Fruit fly (Drosophila melanogaster) whole organism, embryonic: ENCODE measurements around the gene CG10165.

Experiments
- ATbp ChIP-seq: fragments of 200-800 bp; sonication (Bioruptor generic); optimal IDR thresholded peaks from 2 replicates; lab custom pipeline; 2017; ENCODE audit warnings: missing biosample characterization, mild to moderate bottlenecking, missing genetic modification characterization, missing genetic modification reagents
- Awh ChIP-seq: fragments of 200-800 bp; sonication (Bioruptor generic); IDR thresholded peaks from 2 replicates; pipeline ENCODE4, ENCODE4 v1.3.6; 2022; ENCODE audit warnings: missing biosample characterization, missing genetic modification characterization
- B-H2 ChIP-seq: fragments of 200-800 bp; sonication (Bioruptor generic); optimal IDR thresholded peaks from 2 replicates; lab custom pipeline; 2018; ENCODE audit warnings: missing biosample characterization, mild to moderate bottlenecking, missing genetic modification characterization
- Blimp-1 ChIP-seq: fragments of 200-800 bp; sonication (Bioruptor generic); optimal IDR thresholded peaks from 3 replicates; lab custom pipeline; 2018; ENCODE audit warnings: missing biosample characterization, missing genetic modification characterization, mild to moderate bottlenecking, moderate library complexity, missing genetic modification reagents
- CG10654 ChIP-seq: fragments of 200-800 bp; sonication (Bioruptor generic); optimal IDR thresholded peaks from 2 replicates; lab custom pipeline; 2016; ENCODE audit warnings: missing biosample characterization, missing genetic modification characterization
- CG11247 ChIP-seq: fragments of 200-800 bp; sonication (Bioruptor generic); IDR thresholded peaks from 2 replicates; pipeline ENCODE4 v1.3.6; 2022; ENCODE audit warnings: missing biosample characterization, missing genetic modification characterization
- CG11504 ChIP-seq: fragments of 200-800 bp; sonication (Bioruptor generic); optimal IDR thresholded peaks from 3 replicates; lab custom pipeline; 2019; ENCODE audit warnings: missing biosample characterization, mild to moderate bottlenecking, missing genetic modification characterization, moderate library complexity
- CG13894 ChIP-seq: fragments of 200-800 bp; sonication (Bioruptor generic); optimal IDR thresholded peaks from 3 replicates; lab custom pipeline; 2018; ENCODE audit warnings: missing biosample characterization, mild to moderate bottlenecking, missing genetic modification characterization, moderate library complexity
- CG15514 ChIP-seq: fragments of 200-800 bp; sonication (Bioruptor generic); optimal IDR thresholded peaks from 3 replicates; lab custom pipeline; 2017; ENCODE audit warnings: missing biosample characterization, missing genetic modification characterization, mild to moderate bottlenecking, moderate library complexity, missing genetic modification reagents
- CG16813 ChIP-seq: fragments of 200-800 bp; sonication (Bioruptor generic); IDR thresholded peaks from 3 replicates; pipeline ENCODE4 v1.3.6; 2022; ENCODE audit warnings: missing biosample characterization, missing genetic modification characterization; ENCODE audit not compliant: partially characterized antibody
- CG17568 ChIP-seq: fragments of 200-800 bp; sonication (Bioruptor generic); optimal IDR thresholded peaks from 2 replicates; lab custom pipeline; 2018; ENCODE audit warnings: missing biosample characterization, mild to moderate bottlenecking, missing genetic modification characterization, moderate library complexity
- CG18262 ChIP-seq: fragments of 200-800 bp; optimal IDR thresholded peaks from 3 replicates; lab custom pipeline; 2019; ENCODE audit warnings: missing biosample characterization, mild to moderate bottlenecking, missing genetic modification characterization, moderate library complexity
- CG2199 ChIP-seq: fragments of 200-800 bp; sonication (Bioruptor generic); IDR thresholded peaks from 3 replicates; pipeline ENCODE4 v1.3.6; 2022; ENCODE audit warnings: missing biosample characterization, missing genetic modification characterization
- CG30431 ChIP-seq: fragments of 200-800 bp; sonication (Bioruptor generic); optimal IDR thresholded peaks from 2 replicates; lab custom pipeline; 2017; ENCODE audit warnings: missing biosample characterization, missing genetic modification characterization
- CG31365 ChIP-seq: fragments of 200-800 bp; sonication (Bioruptor generic); optimal IDR thresholded peaks from 2 replicates; lab custom pipeline; 2018; ENCODE audit warnings: missing biosample characterization, mild to moderate bottlenecking, missing genetic modification characterization
- CG33213 ChIP-seq: fragments of 200-800 bp; sonication (Bioruptor generic); optimal IDR thresholded peaks from 3 replicates; lab custom pipeline; 2016; ENCODE audit warnings: missing biosample characterization, missing genetic modification characterization
- CG34224 ChIP-seq: fragments of 200-800 bp; sonication (Bioruptor generic); IDR thresholded peaks from 3 replicates; pipeline ENCODE4 v1.3.6; 2022; ENCODE audit warnings: missing biosample characterization, missing genetic modification characterization; ENCODE audit not compliant: partially characterized antibody
- CG4328 ChIP-seq: fragments of 200-800 bp; sonication (Bioruptor generic); optimal IDR thresholded peaks from 3 replicates; lab custom pipeline; 2017; ENCODE audit warnings: missing biosample characterization, missing genetic modification reagents, missing genetic modification characterization
- CG8089 ChIP-seq: fragments of 200-800 bp; sonication (Bioruptor generic); optimal IDR thresholded peaks from 3 replicates; lab custom pipeline; 2016; ENCODE audit warnings: missing biosample characterization, missing genetic modification characterization
- CG8281 ChIP-seq: fragments of 200-800 bp; sonication (Bioruptor generic); optimal IDR thresholded peaks from 2 replicates; lab custom pipeline; 2018; ENCODE audit warnings: missing biosample characterization, mild to moderate bottlenecking, missing genetic modification characterization, moderate library complexity
- CG8388 ChIP-seq: fragments of 200-800 bp; sonication (Bioruptor generic); optimal IDR thresholded peaks from 2 replicates; lab custom pipeline; 2019; ENCODE audit warnings: missing biosample characterization, mild to moderate bottlenecking, missing genetic modification characterization, moderate library complexity
- CG9727 ChIP-seq: fragments of 200-800 bp; sonication (Bioruptor generic); optimal IDR thresholded peaks from 3 replicates; lab custom pipeline; 2017; ENCODE audit warnings: missing biosample characterization, mild to moderate bottlenecking, missing genetic modification characterization
- CG9817 ChIP-seq: fragments of 200-800 bp; sonication (Bioruptor generic); optimal IDR thresholded peaks from 2 replicates; lab custom pipeline; 2018; ENCODE audit warnings: missing biosample characterization, mild to moderate bottlenecking, missing genetic modification characterization, moderate library complexity
- CrebB ChIP-seq: fragments of 200-800 bp; sonication (Bioruptor generic); optimal IDR thresholded peaks from 3 replicates; lab custom pipeline; 2018; ENCODE audit warnings: missing biosample characterization, mild to moderate bottlenecking, missing genetic modification characterization
- Dip3 ChIP-seq: fragments of 200-800 bp; sonication (Bioruptor generic); optimal IDR thresholded peaks from 3 replicates; lab custom pipeline; 2016; ENCODE audit warnings: missing biosample characterization, missing genetic modification characterization
- ERR ChIP-seq: fragments of 200-800 bp; sonication (Bioruptor generic); optimal IDR thresholded peaks from 2 replicates; lab custom pipeline; 2016; ENCODE audit warnings: missing biosample characterization, missing genetic modification characterization
- Gsc ChIP-seq: fragments of 200-800 bp; sonication (Bioruptor generic); IDR thresholded peaks from 2 replicates; pipeline ENCODE4 v1.3.6; 2022; ENCODE audit warnings: missing biosample characterization, missing genetic modification characterization
- HHEX ChIP-seq: fragments of 200-800 bp; sonication (Bioruptor generic); optimal IDR thresholded peaks from 3 replicates; lab custom pipeline; 2017; ENCODE audit warnings: missing biosample characterization, mild to moderate bottlenecking, missing genetic modification characterization, missing genetic modification reagents
- Hr78 ChIP-seq, 2 experiments: fragments of 200-800 bp in 1 of 2; fragments of >200 bp in 1 of 2; sonication (Bioruptor generic) in 1 of 2; optimal IDR thresholded peaks; 2 replicates each; lab custom pipeline; 2017 to 2019; ENCODE audit warnings: missing biosample characterization in 2 of 2, missing genetic modification characterization in 2 of 2, mild to moderate bottlenecking in 1 of 2, moderate library complexity in 1 of 2
- Lpt ChIP-seq: fragments of >200 bp; optimal IDR thresholded peaks from 2 replicates; lab custom pipeline; 2018; ENCODE audit warnings: missing biosample characterization, missing genetic modification characterization
- Nf-YC ChIP-seq: fragments of 200-800 bp; optimal IDR thresholded peaks from 3 replicates; lab custom pipeline; 2019; ENCODE audit warnings: missing biosample characterization, mild to moderate bottlenecking, missing genetic modification characterization, moderate library complexity
- Oaz ChIP-seq: fragments of 200-800 bp; sonication (Bioruptor generic); IDR thresholded peaks from 2 replicates; pipeline ENCODE4 v1.3.6; 2022; ENCODE audit warnings: missing biosample characterization, missing genetic modification characterization
- ac ChIP-seq: fragments of 200-800 bp; sonication (Bioruptor generic); optimal IDR thresholded peaks from 3 replicates; lab custom pipeline; 2017; ENCODE audit warnings: missing biosample characterization, mild to moderate bottlenecking, missing genetic modification characterization
- dan ChIP-seq: fragments of 200-800 bp; sonication (Bioruptor generic); IDR thresholded peaks from 2 replicates; pipeline ENCODE4 v1.3.6; 2022; ENCODE audit warnings: missing biosample characterization, missing genetic modification characterization
- dmrt11E ChIP-seq: fragments of 200-800 bp; sonication (Bioruptor generic); optimal IDR thresholded peaks from 3 replicates; lab custom pipeline; 2018; ENCODE audit warnings: missing biosample characterization, mild to moderate bottlenecking, missing genetic modification characterization, moderate library complexity
- eve ChIP-seq, 2 experiments: fragments of >200 bp; optimal IDR thresholded peaks; 2 replicates each; lab custom pipeline; 2017; ENCODE audit warnings: missing biosample characterization in 2 of 2, missing genetic modification characterization in 2 of 2
- exex ChIP-seq: fragments of 200-800 bp; sonication (Bioruptor generic); optimal IDR thresholded peaks from 4 replicates; lab custom pipeline; 2018; ENCODE audit warnings: missing biosample characterization, mild to moderate bottlenecking, missing genetic modification characterization, moderate library complexity
- grau ChIP-seq: fragments of 200-800 bp; optimal IDR thresholded peaks from 3 replicates; lab custom pipeline; 2019; ENCODE audit warnings: missing biosample characterization, mild to moderate bottlenecking, missing genetic modification characterization, moderate library complexity
- ham ChIP-seq: fragments of 200-800 bp; sonication (Bioruptor generic); IDR thresholded peaks from 2 replicates; pipeline ENCODE4 v1.3.6; 2022; ENCODE audit warnings: missing biosample characterization, missing genetic modification characterization
- jing ChIP-seq: fragments of 200-800 bp; sonication (Bioruptor generic); optimal IDR thresholded peaks from 2 replicates; lab custom pipeline; 2018; ENCODE audit warnings: missing biosample characterization, mild to moderate bottlenecking, missing genetic modification characterization
- kay ChIP-seq: fragments of 200-800 bp; sonication (Bioruptor generic); optimal IDR thresholded peaks from 2 replicates; lab custom pipeline; 2016; ENCODE audit warnings: missing biosample characterization, missing genetic modification characterization
- lbe ChIP-seq: fragments of 200-800 bp; sonication (Bioruptor generic); optimal IDR thresholded peaks from 2 replicates; lab custom pipeline; 2016; ENCODE audit warnings: missing biosample characterization, mild to moderate bottlenecking, missing genetic modification characterization
- lilli ChIP-seq: fragments of 200-800 bp; sonication (Bioruptor generic); optimal IDR thresholded peaks from 3 replicates; lab custom pipeline; 2016; ENCODE audit warnings: missing biosample characterization, missing genetic modification characterization
- mirr ChIP-seq: fragments of 200-800 bp; sonication (Bioruptor generic); optimal IDR thresholded peaks from 3 replicates; lab custom pipeline; 2018; ENCODE audit warnings: missing biosample characterization, mild to moderate bottlenecking, missing genetic modification characterization
- onecut ChIP-seq: fragments of 200-800 bp; sonication (Bioruptor generic); IDR thresholded peaks from 2 replicates; pipeline ENCODE4 v1.3.6; 2022; ENCODE audit warnings: missing biosample characterization, missing genetic modification characterization
- ranshi ChIP-seq: fragments of 200-800 bp; sonication (Bioruptor generic); IDR thresholded peaks from 2 replicates; pipeline ENCODE4 v1.3.6; 2022; ENCODE audit warnings: missing biosample characterization, missing genetic modification characterization
- salm ChIP-seq: fragments of 200-800 bp; sonication (Bioruptor generic); optimal IDR thresholded peaks from 2 replicates; lab custom pipeline; 2018; ENCODE audit warnings: missing biosample characterization, mild to moderate bottlenecking, missing genetic modification characterization
- sob ChIP-seq: fragments of 200-800 bp; sonication (Bioruptor generic); IDR thresholded peaks from 2 replicates; pipeline ENCODE4 v1.3.6; 2022; ENCODE audit warnings: missing biosample characterization, missing genetic modification characterization
- unc-4 ChIP-seq: fragments of 200-800 bp; sonication (Bioruptor generic); IDR thresholded peaks from 2 replicates; pipeline ENCODE4 v1.3.6; 2022; ENCODE audit warnings: missing biosample characterization, missing genetic modification characterization; ENCODE audit not compliant: partially characterized antibody
- vvl ChIP-seq: fragments of 200-800 bp; sonication (Bioruptor generic); IDR thresholded peaks from 2 replicates; pipeline ENCODE4 v1.3.6; 2022; ENCODE audit warnings: missing biosample characterization, missing genetic modification characterization
- wek ChIP-seq: fragments of 200-800 bp; sonication (Bioruptor generic); optimal IDR thresholded peaks from 3 replicates; lab custom pipeline; 2018; ENCODE audit warnings: missing biosample characterization, mild to moderate bottlenecking, missing genetic modification characterization, moderate library complexity

Gene CG10165

dm6 chr2L:19548158-19548557, 18.1 kb upstream of the CG10165 start, which contains the start of gene Tep4 (continued):
- TF ChIP-seq CG17568 (GFP tag; lab: Kevin White, UChicago) (no peak), CG8089 (GFP tag; lab: Kevin White, UChicago) (no peak), CG8388 (GFP tag; lab: Kevin White, UChicago) (no peak), CG2199 (GFP tag; lab: Robert Waterston, UW) (0 out of 3 replicates have a peak, but pooled peaks have one; percentile 6), Awh (GFP tag; lab: Robert Waterston, UW) (no peak), Nf-YC (tag; lab: Kevin White, UChicago) (no peak), ac (GFP tag; lab: Kevin White, UChicago) (no peak), CG8281 (tag; lab: Kevin White, UChicago) (no peak), dan (GFP tag; lab: Robert Waterston, UW) (no peak), CG10654 (GFP tag; lab: Kevin White, UChicago) (no peak), Oaz (GFP tag; lab: Robert Waterston, UW) (no peak), B-H2 (GFP tag; lab: Kevin White, UChicago) (no peak), kay (GFP tag; lab: Kevin White, UChicago) (peak; percentile 56), wek (GFP tag; lab: Kevin White, UChicago) (peak; percentile 23), CG4328 (no peak), ham (no peak), CG34224 (GFP tag; lab: Robert Waterston, UW) (peak; percentile 36; the same call in 1 of the 3 replicates), lbe (GFP tag; lab: Kevin White, UChicago) (no peak), ranshi (GFP tag; lab: Robert Waterston, UW) (no peak), CG9727 (no peak), CG16813 (GFP tag; lab: Robert Waterston, UW) (no peak), Gsc (no peak), CG30431 (no peak), grau (tag; lab: Kevin White, UChicago) (no peak), CG9817 (tag; lab: Kevin White, UChicago) (no peak), CG11504 (tag; lab: Kevin White, UChicago) (no peak), Blimp-1 (GFP tag; lab: Kevin White, UChicago) (no peak), HHEX (GFP tag; lab: Kevin White, UChicago) (no peak), exex (tag; lab: Kevin White, UChicago) (peak; percentile 36), vvl (GFP tag; lab: Robert Waterston, UW) (no peak), CG18262 (tag; lab: Kevin White, UChicago) (no peak), eve (GFP tag; optimal IDR thresholded peaks at IDR 0.05; lab: Kevin White, UChicago) (peak in 1 of 2 experiments; percentile 38), Dip3 (GFP tag; lab: Kevin White, UChicago) (no peak), CG11247 (GFP tag; lab: Robert Waterston, UW) (no peak), dmrt11E (no peak), CG15514 (GFP tag; lab: Kevin White, UChicago) (no peak), sob (GFP tag; lab: Robert Waterston, UW) (no peak), lilli (GFP tag; lab: Kevin White, UChicago) (no peak), Lpt (GFP tag; lab: Kevin White, UChicago) (no peak), onecut (GFP tag; lab: Robert Waterston, UW) (no peak), salm (tag; lab: Kevin White, UChicago) (no peak), CG33213 (no peak), unc-4 (no peak), CG13894 (peak; percentile 29), jing (GFP tag; lab: Kevin White, UChicago) (no peak), CG31365 (tag; lab: Kevin White, UChicago) (no peak), mirr (peak; percentile 53), ERR (GFP tag; lab: Kevin White, UChicago) (no peak), CrebB (tag; lab: Kevin White, UChicago) (peak; percentile 54), Hr78 (GFP tag; optimal IDR thresholded peaks at IDR 0.05; lab: Kevin White, UChicago) (no peak), ATbp (GFP tag; lab: Kevin White, UChicago) (no peak)
